Fruit fly (Drosophila melanogaster) whole organism, embryonic: Measurements from ENCODE around the gene CG46397.
A peak's percentile ranks its signal among the peaks of the same experiment; 100 is the strongest.

ENCODE experiments used
- ATbp ChIP-seq: fragments of 200-800 bp; sonication (Bioruptor generic); optimal IDR thresholded peaks from 2 replicates; lab custom pipeline; 2017; ENCODE audit warnings: missing biosample characterization, mild to moderate bottlenecking, missing genetic modification characterization, missing genetic modification reagents
- Asciz ChIP-seq: fragments of 200-800 bp; sonication (Bioruptor generic); optimal IDR thresholded peaks from 2 replicates; lab custom pipeline; 2017; ENCODE audit warnings: missing biosample characterization, mild to moderate bottlenecking, missing genetic modification characterization, missing genetic modification reagents
- BtbVII ChIP-seq: fragments of 200-800 bp; sonication (Bioruptor generic); optimal IDR thresholded peaks from 3 replicates; lab custom pipeline; 2017; ENCODE audit warnings: missing biosample characterization, mild to moderate bottlenecking, missing genetic modification characterization
- CG10274 ChIP-seq: fragments of 200-800 bp; sonication (Bioruptor generic); optimal IDR thresholded peaks from 3 replicates; lab custom pipeline; 2017; ENCODE audit warnings: missing biosample characterization, mild to moderate bottlenecking, missing genetic modification characterization
- CG11456 ChIP-seq: fragments of 200-800 bp; sonication (Bioruptor generic); IDR thresholded peaks from 3 replicates; pipeline ENCODE4 v1.3.6; 2022; ENCODE audit warnings: missing biosample characterization, missing genetic modification characterization
- CG12659 ChIP-seq: fragments of 200-800 bp; sonication (Bioruptor generic); optimal IDR thresholded peaks from 3 replicates; lab custom pipeline; 2017; ENCODE audit warnings: mild to moderate bottlenecking, missing biosample characterization, missing genetic modification reagents, missing genetic modification characterization
- CG15601 ChIP-seq: fragments of 200-800 bp; sonication (Bioruptor generic); optimal IDR thresholded peaks from 3 replicates; lab custom pipeline; 2019; ENCODE audit warnings: missing biosample characterization, mild to moderate bottlenecking, missing genetic modification characterization, moderate library complexity
- CG15696 ChIP-seq: fragments of 200-800 bp; sonication (Bioruptor generic); optimal IDR thresholded peaks from 2 replicates; lab custom pipeline; 2019; ENCODE audit warnings: missing biosample characterization, mild to moderate bottlenecking, missing genetic modification characterization, moderate library complexity
- CG1647 ChIP-seq: fragments of 200-800 bp; sonication (Bioruptor generic); optimal IDR thresholded peaks from 3 replicates; lab custom pipeline; 2016; ENCODE audit warnings: missing biosample characterization, missing genetic modification characterization
- CG17359 ChIP-seq: fragments of 200-800 bp; sonication (Bioruptor generic); optimal IDR thresholded peaks from 3 replicates; lab custom pipeline; 2018; ENCODE audit warnings: missing biosample characterization, mild to moderate bottlenecking, missing genetic modification characterization, moderate library complexity
- CG17385 ChIP-seq: fragments of 200-800 bp; sonication (Bioruptor generic); optimal IDR thresholded peaks from 3 replicates; lab custom pipeline; 2018; ENCODE audit warnings: missing biosample characterization, mild to moderate bottlenecking, missing genetic modification characterization
- CG17829 ChIP-seq: fragments of 200-800 bp; optimal IDR thresholded peaks from 2 replicates; lab custom pipeline; 2019; ENCODE audit warnings: missing biosample characterization, mild to moderate bottlenecking, missing genetic modification characterization, moderate library complexity
- CG18011 ChIP-seq: fragments of 200-800 bp; sonication (Bioruptor generic); optimal IDR thresholded peaks from 2 replicates; lab custom pipeline; 2017; ENCODE audit warnings: missing biosample characterization, missing genetic modification characterization, mild to moderate bottlenecking, moderate library complexity, missing genotype
- CG2199 ChIP-seq: fragments of 200-800 bp; sonication (Bioruptor generic); IDR thresholded peaks from 3 replicates; pipeline ENCODE4 v1.3.6; 2022; ENCODE audit warnings: missing biosample characterization, missing genetic modification characterization
- CG31224 ChIP-seq: fragments of 200-800 bp; sonication (Bioruptor generic); IDR thresholded peaks from 2 replicates; pipeline ENCODE4 v1.3.6; 2022; ENCODE audit warnings: missing biosample characterization, missing genetic modification characterization
- CG3726 ChIP-seq: fragments of 200-800 bp; sonication (Bioruptor generic); IDR thresholded peaks from 3 replicates; pipeline ENCODE4, ENCODE4 v1.3.6; 2022; ENCODE audit warnings: missing biosample characterization, missing genetic modification characterization
- CG3995 ChIP-seq: fragments of 200-800 bp; sonication (Bioruptor generic); optimal IDR thresholded peaks from 3 replicates; lab custom pipeline; 2016; ENCODE audit warnings: missing biosample characterization, missing genetic modification characterization
- CG4854 ChIP-seq: fragments of 200-800 bp; sonication (Bioruptor generic); optimal IDR thresholded peaks from 2 replicates; lab custom pipeline; 2016; ENCODE audit warnings: missing biosample characterization, missing genetic modification characterization, inconsistent platforms
- CG5180 ChIP-seq: fragments of 200-800 bp; sonication (Bioruptor generic); optimal IDR thresholded peaks from 3 replicates; lab custom pipeline; 2017; ENCODE audit warnings: missing biosample characterization, missing genetic modification characterization, mild to moderate bottlenecking, moderate library complexity, missing genetic modification reagents
- CG6175 ChIP-seq: fragments of 200-800 bp; sonication (Bioruptor generic); IDR thresholded peaks from 3 replicates; pipeline ENCODE4 v1.3.6; 2022; ENCODE audit warnings: missing biosample characterization, missing genetic modification characterization
- CG6254 ChIP-seq: fragments of 200-800 bp; sonication (Bioruptor generic); optimal IDR thresholded peaks from 3 replicates; lab custom pipeline; 2017; ENCODE audit warnings: mild to moderate bottlenecking, missing biosample characterization, missing genetic modification reagents, missing genetic modification characterization
- CG7271 ChIP-seq: fragments of 200-800 bp; sonication (Bioruptor generic); optimal IDR thresholded peaks from 2 replicates; lab custom pipeline; 2018; ENCODE audit warnings: missing biosample characterization, mild to moderate bottlenecking, missing genetic modification characterization, moderate library complexity
- CG9817 ChIP-seq: fragments of 200-800 bp; sonication (Bioruptor generic); optimal IDR thresholded peaks from 2 replicates; lab custom pipeline; 2018; ENCODE audit warnings: missing biosample characterization, mild to moderate bottlenecking, missing genetic modification characterization, moderate library complexity
- Dp ChIP-seq: fragments of 200-800 bp; sonication (Bioruptor generic); optimal IDR thresholded peaks from 2 replicates; lab custom pipeline; 2018; ENCODE audit warnings: missing biosample characterization, mild to moderate bottlenecking, missing genetic modification characterization, moderate library complexity
- Dref ChIP-seq: fragments of 200-800 bp; sonication (Bioruptor generic); IDR thresholded peaks from 2 replicates; pipeline ENCODE4 v1.3.6; 2022; ENCODE audit warnings: missing biosample characterization, missing genetic modification characterization
- Ets65A ChIP-seq: fragments of 200-800 bp; sonication (Bioruptor generic); peaks from one replicate; lab custom pipeline; 2016; ENCODE audit warnings: missing biosample characterization, missing genetic modification characterization
- Gug ChIP-seq: fragments of 200-800 bp; sonication (Bioruptor generic); IDR thresholded peaks from 4 replicates; pipeline ENCODE4 v1.3.6; 2022; ENCODE audit warnings: missing biosample characterization, missing genetic modification characterization
- HLH4C ChIP-seq: fragments of 200-800 bp; sonication (Bioruptor generic); IDR thresholded peaks from 3 replicates; pipeline ENCODE4 v1.3.6; 2022; ENCODE audit warnings: missing biosample characterization, missing genetic modification characterization; ENCODE audit not compliant: partially characterized antibody
- MTF-1 ChIP-seq: fragments of 200-800 bp; sonication (Bioruptor generic); optimal IDR thresholded peaks from 2 replicates; lab custom pipeline; 2018; ENCODE audit warnings: missing biosample characterization, mild to moderate bottlenecking, missing genetic modification characterization, borderline replicate concordance
- NC2α ChIP-seq: fragments of 200-800 bp; sonication (Bioruptor generic); optimal IDR thresholded peaks from 2 replicates; lab custom pipeline; 2016; ENCODE audit warnings: missing biosample characterization, missing genetic modification characterization
- Oli ChIP-seq: fragments of 200-800 bp; sonication (Bioruptor generic); optimal IDR thresholded peaks from 2 replicates; lab custom pipeline; 2018; ENCODE audit warnings: missing biosample characterization, mild to moderate bottlenecking, missing genetic modification characterization, moderate library complexity
- PHDP ChIP-seq: fragments of 200-800 bp; sonication (Bioruptor generic); optimal IDR thresholded peaks from 3 replicates; lab custom pipeline; 2018; ENCODE audit warnings: missing biosample characterization, mild to moderate bottlenecking, missing genetic modification characterization, moderate library complexity
- Sry-β ChIP-seq: fragments of 200-800 bp; sonication (Bioruptor generic); optimal IDR thresholded peaks from 2 replicates; lab custom pipeline; 2018; ENCODE audit warnings: missing biosample characterization, mild to moderate bottlenecking, missing genetic modification characterization, moderate library complexity
- TFAM ChIP-seq: fragments of 200-800 bp; sonication (Bioruptor generic); optimal IDR thresholded peaks from 2 replicates; lab custom pipeline; 2017; ENCODE audit warnings: missing biosample characterization, missing genetic modification characterization, inconsistent platforms
- ac ChIP-seq: fragments of 200-800 bp; sonication (Bioruptor generic); optimal IDR thresholded peaks from 3 replicates; lab custom pipeline; 2017; ENCODE audit warnings: missing biosample characterization, mild to moderate bottlenecking, missing genetic modification characterization
- amos ChIP-seq: fragments of 200-800 bp; sonication (Bioruptor generic); IDR thresholded peaks from 2 replicates; pipeline ENCODE4 v1.3.6; 2022; ENCODE audit warnings: missing biosample characterization, missing genetic modification characterization; ENCODE audit not compliant: partially characterized antibody
- ato ChIP-seq: fragments of 200-800 bp; sonication (Bioruptor generic); IDR thresholded peaks from 2 replicates; pipeline ENCODE4 v1.3.6; 2022; ENCODE audit warnings: missing biosample characterization, missing genetic modification characterization; ENCODE audit not compliant: partially characterized antibody
- chm ChIP-seq: fragments of 200-800 bp; sonication (Bioruptor generic); IDR thresholded peaks from 2 replicates; pipeline ENCODE4 v1.3.6; 2022; ENCODE audit warnings: missing biosample characterization, missing genetic modification characterization
- cwo ChIP-seq: fragments of 200-800 bp; sonication (Bioruptor generic); optimal IDR thresholded peaks from 3 replicates; lab custom pipeline; 2017; ENCODE audit warnings: missing biosample characterization, missing genetic modification characterization, mild to moderate bottlenecking, moderate library complexity, missing genetic modification reagents
- dmrt11E ChIP-seq: fragments of 200-800 bp; sonication (Bioruptor generic); optimal IDR thresholded peaks from 3 replicates; lab custom pipeline; 2018; ENCODE audit warnings: missing biosample characterization, mild to moderate bottlenecking, missing genetic modification characterization, moderate library complexity
- gsb ChIP-seq: fragments of 200-800 bp; sonication (Bioruptor generic); IDR thresholded peaks from 2 replicates; pipeline ENCODE4 v1.3.6; 2022; ENCODE audit warnings: missing biosample characterization, missing genetic modification characterization
- ind ChIP-seq: fragments of 200-800 bp; sonication (Bioruptor generic); optimal IDR thresholded peaks from 3 replicates; lab custom pipeline; 2016; ENCODE audit warnings: missing biosample characterization, missing genetic modification characterization
- lab ChIP-seq: fragments of 200-800 bp; sonication (Bioruptor generic); optimal IDR thresholded peaks from 3 replicates; lab custom pipeline; 2017; ENCODE audit warnings: missing biosample characterization, missing genetic modification characterization, mild to moderate bottlenecking, moderate library complexity, missing genetic modification reagents
- mld ChIP-seq: fragments of 200-800 bp; sonication (Bioruptor generic); IDR thresholded peaks from 3 replicates; pipeline ENCODE4 v1.3.6; 2022; ENCODE audit warnings: missing biosample characterization, missing genetic modification characterization; ENCODE audit not compliant: partially characterized antibody
- pb ChIP-seq: fragments of 200-800 bp; sonication (Bioruptor generic); optimal IDR thresholded peaks from 3 replicates; lab custom pipeline; 2016; ENCODE audit warnings: missing biosample characterization, missing genetic modification characterization
- pfk ChIP-seq: fragments of 200-800 bp; sonication (Bioruptor generic); optimal IDR thresholded peaks from 2 replicates; lab custom pipeline; 2018; ENCODE audit warnings: missing biosample characterization, mild to moderate bottlenecking, missing genetic modification characterization, moderate library complexity
- schlank ChIP-seq: fragments of 200-800 bp; sonication (Bioruptor generic); optimal IDR thresholded peaks from 2 replicates; lab custom pipeline; 2018; ENCODE audit warnings: missing biosample characterization, mild to moderate bottlenecking, missing genetic modification characterization
- trh ChIP-seq: fragments of 200-800 bp; sonication (Bioruptor generic); optimal IDR thresholded peaks from 2 replicates; lab custom pipeline; 2016; ENCODE audit warnings: missing biosample characterization, missing genetic modification characterization
- vnd ChIP-seq: fragments of 200-800 bp; sonication (Bioruptor generic); IDR thresholded peaks from 3 replicates; pipeline ENCODE4 v1.3.6; 2022; ENCODE audit warnings: missing biosample characterization, missing genetic modification characterization; ENCODE audit not compliant: partially characterized antibody

The CG46397 gene

DNA sequence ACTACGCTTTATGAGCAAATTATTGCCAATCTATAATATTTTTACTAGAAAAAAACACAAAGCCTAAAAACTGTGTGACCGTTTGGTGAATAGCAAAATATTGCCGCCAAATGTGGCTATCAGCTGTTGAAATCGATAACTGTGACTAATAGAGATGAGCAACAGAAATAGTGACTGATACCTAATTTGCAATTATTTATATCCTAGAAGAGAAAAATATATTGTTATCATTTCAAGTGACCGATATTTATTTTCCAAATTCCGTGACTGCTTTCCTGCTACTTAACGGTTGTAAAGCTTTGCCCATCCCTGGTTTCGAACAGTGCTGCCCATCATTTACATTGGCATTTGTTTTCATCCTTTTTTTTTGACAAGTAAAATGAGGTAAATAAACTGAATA, 50.2 kb downstream of the CG46397 start, which contains the start of the genes alien and CG18661 (continued):
- TF ChIP-seq trh (GFP tag; lab: Kevin White, UChicago): peak; percentile 91
- TF ChIP-seq CG17359 (tag; lab: Kevin White, UChicago): peak; percentile 57
- peak; percentile 41; the same call in 1 of the 2 replicates for TF ChIP-seq gsb
- TF ChIP-seq TFAM (GFP tag; lab: Kevin White, UChicago): no peak
- no peak for TF ChIP-seq CG7271 (tag; lab: Kevin White, UChicago)
- peak; percentile 98 for TF ChIP-seq CG3995 (GFP tag; lab: Kevin White, UChicago)
- TF ChIP-seq NC2α (GFP tag; lab: Kevin White, UChicago): peak; percentile 36
- TF ChIP-seq Asciz (GFP tag; lab: Kevin White, UChicago): no peak
- TF ChIP-seq CG2199 (GFP tag; lab: Robert Waterston, UW): peak; percentile 80; the same call in 2 of the 3 replicates
- TF ChIP-seq CG6254 (GFP tag; lab: Kevin White, UChicago): no peak
- no peak for TF ChIP-seq CG5180
- peak; percentile 95; the same call in 1 of the 3 replicates for TF ChIP-seq CG3726 (GFP tag; lab: Robert Waterston, UW)
- TF ChIP-seq CG10274 (GFP tag; lab: Kevin White, UChicago): no peak
- TF ChIP-seq mld (GFP tag; lab: Robert Waterston, UW): no peak
- peak; percentile 76 for TF ChIP-seq CG1647 (GFP tag; lab: Kevin White, UChicago)
- peak; percentile 92 for TF ChIP-seq dmrt11E (tag; lab: Kevin White, UChicago)
- TF ChIP-seq Ets65A (GFP tag; lab: Kevin White, UChicago): peak; percentile 98
- peak; percentile 62 for TF ChIP-seq amos
- TF ChIP-seq PHDP (tag; lab: Kevin White, UChicago): peak; percentile 72
- peak; percentile 77 for TF ChIP-seq CG15696
- peak; percentile 89 for TF ChIP-seq chm (GFP tag; lab: Robert Waterston, UW)
- peak; percentile 34; the same call in 1 of the 3 replicates for TF ChIP-seq HLH4C (GFP tag; lab: Robert Waterston, UW)
- peak; percentile 60; the same call in 2 of the 3 replicates for TF ChIP-seq vnd (GFP tag; lab: Robert Waterston, UW)
- TF ChIP-seq CG11456: peak; percentile 94
- TF ChIP-seq ac (GFP tag; lab: Kevin White, UChicago): no peak
- peak; percentile 59 for TF ChIP-seq CG4854
- TF ChIP-seq CG17829 (tag; lab: Kevin White, UChicago): peak; percentile 64
- TF ChIP-seq CG9817: peak; percentile 85
- TF ChIP-seq Gug (GFP tag; lab: Robert Waterston, UW): peak; percentile 92
- TF ChIP-seq Oli (tag; lab: Kevin White, UChicago): peak; percentile 40
- TF ChIP-seq BtbVII: no peak
- TF ChIP-seq CG12659 (GFP tag; lab: Kevin White, UChicago): peak; percentile 82
- TF ChIP-seq Dp (GFP tag; lab: Kevin White, UChicago): peak; percentile 44
- no peak for TF ChIP-seq pfk (GFP tag; lab: Kevin White, UChicago)
- peak; percentile 72 for TF ChIP-seq lab (GFP tag; lab: Kevin White, UChicago)
- TF ChIP-seq CG18011 (GFP tag; lab: Kevin White, UChicago): peak; percentile 61
- TF ChIP-seq Sry-β: peak; percentile 70
- peak; percentile 66 for TF ChIP-seq schlank
- peak; percentile 82 for TF ChIP-seq pb (GFP tag; lab: Kevin White, UChicago)
- peak; percentile 11 for TF ChIP-seq cwo (GFP tag; lab: Kevin White, UChicago)
- TF ChIP-seq CG15601 (tag; lab: Kevin White, UChicago): peak; percentile 53
- TF ChIP-seq CG6175 (GFP tag; lab: Robert Waterston, UW): peak; percentile 80; the same call in 2 of the 3 replicates
- peak; percentile 34 for TF ChIP-seq CG17385
- TF ChIP-seq MTF-1: no peak
- TF ChIP-seq ato (GFP tag; lab: Robert Waterston, UW): peak; percentile 36; the same call in 1 of the 2 replicates
- TF ChIP-seq CG31224 (GFP tag; lab: Robert Waterston, UW): peak; percentile 74
- peak; percentile 74 for TF ChIP-seq Dref
- peak; percentile 79 for TF ChIP-seq ind
- TF ChIP-seq ATbp (GFP tag; lab: Kevin White, UChicago): no peak
